Worm (Caenorhabditis elegans) whole organism, early embryonic: ENCODE data around the gene pap-1.

Experiments used
- B0310.2 ChIP-seq: sonication (generic microtip); optimal IDR thresholded peaks from 2 replicates; lab custom pipeline; 2016; ENCODE audit warnings: mild to moderate bottlenecking, missing genetic modification characterization, missing compliant biosample characterization
- F13C5.2 ChIP-seq: sonication (generic microtip); optimal IDR thresholded peaks from 2 replicates; lab custom pipeline; 2017; ENCODE audit warnings: mild to moderate bottlenecking, missing genetic modification characterization, inconsistent platforms, missing compliant biosample characterization
- aly-1 ChIP-seq: sonication (generic microtip); optimal IDR thresholded peaks from 2 replicates; lab custom pipeline; 2016; ENCODE audit warnings: missing genetic modification characterization, missing compliant biosample characterization
- ama-1 ChIP-seq: fragments of 150-350 bp; optimal IDR thresholded peaks from 2 replicates; lab custom pipeline; 2014
- ceh-13 ChIP-seq: fragments of 200-800 bp; sonication (Bioruptor generic); optimal IDR thresholded peaks from 2 replicates; lab custom pipeline; 2018; ENCODE audit warnings: mild to moderate bottlenecking, missing genetic modification characterization, missing compliant biosample characterization
- ets-7 ChIP-seq: sonication (generic microtip); optimal IDR thresholded peaks from 2 replicates; lab custom pipeline; 2016; ENCODE audit warnings: missing genotype, missing genetic modification characterization, missing compliant biosample characterization
- flt-1 ChIP-seq: fragments of 200-800 bp; sonication (Bioruptor generic); IDR thresholded peaks from 2 replicates; pipeline ENCODE4 v1.3.6; 2022; ENCODE audit warnings: missing genetic modification characterization, missing compliant biosample characterization
- hmg-4 ChIP-seq: fragments of 200-800 bp; sonication (Bioruptor generic); optimal IDR thresholded peaks from 2 replicates; lab custom pipeline; 2018; ENCODE audit warnings: mild to moderate bottlenecking, missing genetic modification characterization, missing compliant biosample characterization
- hnd-1 ChIP-seq: sonication (generic microtip); optimal IDR thresholded peaks from 2 replicates; lab custom pipeline; 2016; ENCODE audit warnings: missing genetic modification characterization, missing compliant biosample characterization
- scrt-1 ChIP-seq: fragments of 200-800 bp; sonication (Bioruptor generic); IDR thresholded peaks from 2 replicates; pipeline ENCODE4 v1.3.6; 2022; ENCODE audit warnings: missing genetic modification characterization, missing compliant biosample characterization
- tbx-11 ChIP-seq: fragments of 200-800 bp; sonication (Bioruptor generic); IDR thresholded peaks from 2 replicates; pipeline ENCODE4 v1.3.6; 2022; ENCODE audit warnings: missing genetic modification characterization, missing compliant biosample characterization
- tbx-37 ChIP-seq: fragments of 200-800 bp; sonication (Bioruptor generic); conservative IDR thresholded peaks from 2 replicates; pipeline ENCODE4 v1.3.6; 2022; ENCODE audit warnings: missing genetic modification reagents, missing genetic modification characterization, missing compliant biosample characterization
- tra-4 ChIP-seq: sonication (generic microtip); optimal IDR thresholded peaks from 2 replicates; lab custom pipeline; 2017; ENCODE audit warnings: missing genetic modification characterization, missing compliant biosample characterization

ce11 chrV:10472901-10473774 lies 31.4 kb downstream of the pap-1 start:
- no peak for TF ChIP-seq tbx-11 (GFP tag; lab: Robert Waterston, UW)
- no peak for TF ChIP-seq tra-4 (tag; lab: Kevin White, UChicago)
- TF ChIP-seq ets-7 (tag; lab: Kevin White, UChicago): no peak
- no peak for TF ChIP-seq B0310.2 (tag; lab: Kevin White, UChicago)
- TF ChIP-seq flt-1 (GFP tag; lab: Robert Waterston, UW): no peak
- TF ChIP-seq ama-1: no peak
- TF ChIP-seq tbx-37 (GFP tag; lab: Robert Waterston, UW): no peak
- no peak for TF ChIP-seq aly-1 (tag; lab: Kevin White, UChicago)
- TF ChIP-seq hnd-1 (tag; lab: Kevin White, UChicago): no peak
- TF ChIP-seq ceh-13: no peak
- no peak for TF ChIP-seq hmg-4 (GFP tag; lab: Kevin White, UChicago)
- TF ChIP-seq F13C5.2 (tag; lab: Kevin White, UChicago): no peak
- TF ChIP-seq scrt-1 (GFP tag; lab: Robert Waterston, UW): no peak
